Worm (Caenorhabditis elegans) whole organism, early embryonic: ENCODE results near the gene taf-2.

Experiments
- ama-1 ChIP-seq: fragments of 150-350 bp; optimal IDR thresholded peaks from 2 replicates; lab custom pipeline; 2014
- hmbx-1 ChIP-seq: sonication (generic microtip); optimal IDR thresholded peaks from 2 replicates; lab custom pipeline; 2016; ENCODE audit warnings: mild to moderate bottlenecking, missing genetic modification characterization, missing compliant biosample characterization
- sea-1 ChIP-seq: fragments of 200-800 bp; sonication (Bioruptor generic); conservative IDR thresholded peaks from 2 replicates; pipeline ENCODE4 v1.3.6; 2022; ENCODE audit warnings: missing genetic modification characterization, missing compliant biosample characterization
- tra-4 ChIP-seq: sonication (generic microtip); optimal IDR thresholded peaks from 2 replicates; lab custom pipeline; 2017; ENCODE audit warnings: missing genetic modification characterization, missing compliant biosample characterization

ce11 chrIV:3610987-3611386 lies 17.6 kb upstream of the taf-2 start:
- no peak for TF ChIP-seq ama-1 (lab: Kevin White, UChicago)
- TF ChIP-seq hmbx-1 (tag; lab: Kevin White, UChicago): no peak
- TF ChIP-seq sea-1: no peak
- TF ChIP-seq tra-4: no peak
